Worm (Caenorhabditis elegans): ENCODE data around the gene ceh-36.
"Not testable (repeated sequence)": the region's sequence is repeated elsewhere in the genome, so short reads cannot be mapped to it uniquely, and the experiment has no call there.

DNA sequence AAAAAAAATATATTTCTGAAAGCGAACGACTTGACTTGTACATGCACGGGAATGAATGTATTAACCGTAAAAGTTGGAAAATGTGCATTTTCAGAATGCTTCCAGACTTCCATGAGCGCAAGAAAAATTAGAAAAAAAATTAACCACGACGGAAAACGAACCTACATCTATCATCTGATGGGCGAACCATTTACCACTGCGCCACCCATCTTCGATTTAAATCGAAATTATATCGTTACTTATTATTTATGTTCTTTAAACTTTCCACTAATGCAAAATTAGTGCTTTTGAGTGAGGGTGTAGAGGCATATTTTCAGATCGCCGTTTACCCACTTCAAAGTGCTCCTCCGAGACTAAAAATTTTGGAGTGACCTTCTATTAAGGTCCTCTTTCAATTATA lies 24.8 kb upstream of the ceh-36 start:
- TF ChIP-seq chd-7 (tag; optimal IDR thresholded peaks at IDR 0.05); sea-2 (GFP tag; IDR thresholded peaks at IDR 0.05); hrde-1 (tag; optimal IDR thresholded peaks at IDR 0.05; ENCODE audit: borderline replicate concordance); F39B2.1 (GFP tag; IDR thresholded peaks at IDR 0.05); Y95B8A.8 (GFP tag; IDR thresholded peaks at IDR 0.05); efl-1 (GFP tag; optimal IDR thresholded peaks at IDR 0.05); ceh-58 (GFP tag; IDR thresholded peaks at IDR 0.05); nhr-90 (tag; optimal IDR thresholded peaks at IDR 0.05); ccch-3 (GFP tag; optimal IDR thresholded peaks at IDR 0.05); rec-8 (tag; optimal IDR thresholded peaks at IDR 0.05): not testable (repeated sequence)
